Worm (Caenorhabditis elegans) whole organism, L1 larva: ENCODE results near the gene polk-1.

ENCODE experiments used
- C04F5.9 ChIP-seq: sonication (generic microtip); optimal IDR thresholded peaks from 2 replicates; lab custom pipeline; 2016; ENCODE audit warnings: missing genetic modification characterization, missing compliant biosample characterization
- C16A3.4 ChIP-seq: fragments of 150-350 bp; optimal IDR thresholded peaks from 2 replicates; lab custom pipeline; 2014; ENCODE audit warnings: missing biosample characterization, missing genetic modification characterization
- C34B4.2 ChIP-seq: sonication (generic microtip); optimal IDR thresholded peaks from 2 replicates; lab custom pipeline; 2017; ENCODE audit warnings: mild to moderate bottlenecking, missing genetic modification characterization, missing compliant biosample characterization
- Y116A8C.19 ChIP-seq: sonication (generic microtip); optimal IDR thresholded peaks from 2 replicates; lab custom pipeline; 2016; ENCODE audit warnings: missing compliant biosample characterization, missing genetic modification characterization, borderline replicate concordance
- alr-1 ChIP-seq: fragments of 200-800 bp; sonication (Bioruptor generic); optimal IDR thresholded peaks from 2 replicates; lab custom pipeline; 2018; ENCODE audit warnings: borderline replicate concordance, mild to moderate bottlenecking, missing genetic modification characterization, missing compliant biosample characterization
- ama-1 ChIP-seq: fragments of 150-350 bp; optimal IDR thresholded peaks from 2 replicates; lab custom pipeline; 2014
- blmp-1 ChIP-seq: fragments of 150-350 bp; optimal IDR thresholded peaks from 2 replicates; lab custom pipeline; 2014; ENCODE audit warnings: missing biosample characterization, missing genetic modification characterization
- ceh-63 ChIP-seq: fragments of 200-800 bp; sonication (Bioruptor generic); optimal IDR thresholded peaks from 2 replicates; lab custom pipeline; 2018; ENCODE audit warnings: mild to moderate bottlenecking, missing genetic modification characterization, missing compliant biosample characterization
- ceh-8 ChIP-seq: fragments of 200-800 bp; sonication (Bioruptor generic); optimal IDR thresholded peaks from 2 replicates; lab custom pipeline; 2018; ENCODE audit warnings: mild to moderate bottlenecking, missing genetic modification characterization, moderate library complexity, missing compliant biosample characterization
- ceh-88 ChIP-seq: fragments of 200-800 bp; sonication (Bioruptor generic); IDR thresholded peaks from 2 replicates; pipeline ENCODE4 v1.3.6; 2022; ENCODE audit warnings: missing genetic modification characterization, missing compliant biosample characterization
- ceh-90 ChIP-seq: sonication (generic microtip); optimal IDR thresholded peaks from 2 replicates; lab custom pipeline; 2016; ENCODE audit warnings: missing genetic modification characterization, missing compliant biosample characterization
- dpl-1 ChIP-seq, 3 experiments: fragments of 150-350 bp in 2 of 3; sonication (generic microtip) in 1 of 3; optimal IDR thresholded peaks; 2 replicates each; lab custom pipeline; 2014 to 2017; ENCODE audit warnings: missing biosample characterization in 3 of 3, missing genetic modification characterization in 3 of 3, missing genetic modification reagents in 3 of 3
- efl-1 ChIP-seq, 4 experiments: fragments of 150-350 bp; optimal IDR thresholded peaks in 3 of 4; peaks in 1 of 4; 1 replicate in 1 of 4; 2 replicates in 3 of 4; lab custom pipeline; 2014; ENCODE audit warnings: missing biosample characterization in 2 of 4, missing genetic modification characterization in 2 of 4, missing genetic modification reagents in 2 of 4
- egl-13 ChIP-seq: sonication (generic microtip); optimal IDR thresholded peaks from 2 replicates; lab custom pipeline; 2016; ENCODE audit warnings: missing genotype, missing genetic modification reagents, missing genetic modification characterization, missing compliant biosample characterization
- elt-3 ChIP-seq, 6 experiments: fragments of 150-350 bp in 1 of 6; sonication (generic microtip); optimal IDR thresholded peaks; 2 replicates each; lab custom pipeline; 2017 to 2018; ENCODE audit warnings: missing biosample characterization in 6 of 6, missing genetic modification characterization in 6 of 6, inconsistent platforms in 1 of 6
- fkh-4 ChIP-seq: sonication (generic microtip); optimal IDR thresholded peaks from 2 replicates; lab custom pipeline; 2016; ENCODE audit warnings: missing compliant biosample characterization, missing genetic modification characterization, borderline replicate concordance
- fos-1 ChIP-seq: fragments of 150-350 bp; optimal IDR thresholded peaks from 2 replicates; lab custom pipeline; 2014; ENCODE audit warnings: missing biosample characterization, missing genetic modification characterization
- hlh-17 ChIP-seq: fragments of 200-800 bp; sonication (Bioruptor generic); optimal IDR thresholded peaks from 2 replicates; lab custom pipeline; 2018; ENCODE audit warnings: missing genetic modification characterization, mild to moderate bottlenecking, missing compliant biosample characterization, moderate library complexity, borderline replicate concordance
- hlh-4 ChIP-seq: sonication (generic microtip); optimal IDR thresholded peaks from 2 replicates; lab custom pipeline; 2016; ENCODE audit warnings: mild to moderate bottlenecking, missing genetic modification characterization, missing compliant biosample characterization
- hpl-2 ChIP-seq: fragments of 150-350 bp; optimal IDR thresholded peaks from 2 replicates; lab custom pipeline; 2014; ENCODE audit warnings: missing biosample characterization, missing genetic modification reagents, missing genetic modification characterization
- irx-1 ChIP-seq: sonication (generic microtip); optimal IDR thresholded peaks from 2 replicates; lab custom pipeline; 2016; ENCODE audit warnings: missing genetic modification characterization, missing compliant biosample characterization
- jun-1 ChIP-seq: fragments of 150-350 bp; optimal IDR thresholded peaks from 2 replicates; lab custom pipeline; 2014; ENCODE audit warnings: missing biosample characterization, missing genetic modification reagents, missing genetic modification characterization
- lin-39 ChIP-seq: fragments of 150-350 bp; optimal IDR thresholded peaks from 2 replicates; lab custom pipeline; 2014; ENCODE audit warnings: missing biosample characterization, missing genetic modification reagents, missing genetic modification characterization
- lir-3 ChIP-seq: sonication (generic microtip); optimal IDR thresholded peaks from 2 replicates; lab custom pipeline; 2016; ENCODE audit warnings: mild to moderate bottlenecking, missing genetic modification characterization, moderate library complexity, missing compliant biosample characterization; ENCODE audit not compliant: poor library complexity
- mef-2 ChIP-seq: fragments of 150-350 bp; optimal IDR thresholded peaks from 2 replicates; lab custom pipeline; 2014; ENCODE audit warnings: missing biosample characterization, missing genetic modification characterization
- mep-1 ChIP-seq: fragments of 150-350 bp; optimal IDR thresholded peaks from 2 replicates; lab custom pipeline; 2014; ENCODE audit warnings: missing biosample characterization, missing genetic modification characterization
- nhr-11 ChIP-seq: fragments of 150-350 bp; optimal IDR thresholded peaks from 2 replicates; lab custom pipeline; 2014; ENCODE audit warnings: missing biosample characterization, missing genetic modification characterization
- nhr-12 ChIP-seq: sonication (generic microtip); optimal IDR thresholded peaks from 2 replicates; lab custom pipeline; 2017; ENCODE audit warnings: missing biosample characterization, missing genetic modification characterization
- nhr-237 ChIP-seq: fragments of 150-350 bp; optimal IDR thresholded peaks from 2 replicates; lab custom pipeline; 2014; ENCODE audit warnings: missing biosample characterization, missing genetic modification characterization
- nhr-47 ChIP-seq: sonication (generic microtip); optimal IDR thresholded peaks from 2 replicates; lab custom pipeline; 2016; ENCODE audit warnings: mild to moderate bottlenecking, missing genetic modification characterization, moderate library complexity, missing compliant biosample characterization
- nhr-76 ChIP-seq: sonication (generic microtip); optimal IDR thresholded peaks from 2 replicates; lab custom pipeline; 2017; ENCODE audit warnings: missing biosample characterization, missing genetic modification characterization
- nhr-77 ChIP-seq: fragments of 150-350 bp; optimal IDR thresholded peaks from 2 replicates; lab custom pipeline; 2014; ENCODE audit warnings: missing biosample characterization, missing genetic modification characterization
- nhr-84 ChIP-seq: sonication (generic microtip); optimal IDR thresholded peaks from 2 replicates; lab custom pipeline; 2017; ENCODE audit warnings: missing biosample characterization, missing genetic modification characterization
- pag-3 ChIP-seq: sonication (generic microtip); optimal IDR thresholded peaks from 2 replicates; lab custom pipeline; 2017; ENCODE audit warnings: missing genetic modification characterization, mild to moderate bottlenecking, missing compliant biosample characterization, antibody characterized with exemption, borderline replicate concordance; ENCODE audit not compliant: insufficient read depth
- pax-3 ChIP-seq: fragments of 200-800 bp; sonication (Bioruptor generic); optimal IDR thresholded peaks from 2 replicates; lab custom pipeline; 2018; ENCODE audit warnings: mild to moderate bottlenecking, missing genetic modification characterization, moderate library complexity, missing compliant biosample characterization
- pqm-1 ChIP-seq: sonication (generic microtip); optimal IDR thresholded peaks from 3 replicates; lab custom pipeline; 2017; ENCODE audit warnings: missing biosample characterization, missing genetic modification characterization
- rnt-1 ChIP-seq: sonication (generic microtip); optimal IDR thresholded peaks from 2 replicates; lab custom pipeline; 2016; ENCODE audit warnings: mild to moderate bottlenecking, missing genetic modification characterization, moderate library complexity, missing compliant biosample characterization
- skn-1 ChIP-seq: fragments of 150-350 bp; optimal IDR thresholded peaks from 2 replicates; lab custom pipeline; 2014; ENCODE audit warnings: missing biosample characterization, missing genetic modification characterization
- snpc-4 ChIP-seq: fragments of 150-350 bp; optimal IDR thresholded peaks from 2 replicates; lab custom pipeline; 2014; ENCODE audit warnings: missing biosample characterization, missing genetic modification characterization
- snu-23 ChIP-seq: sonication (generic microtip); optimal IDR thresholded peaks from 2 replicates; lab custom pipeline; 2016; ENCODE audit warnings: missing genetic modification characterization, missing compliant biosample characterization
- sox-4 ChIP-seq: sonication (generic microtip); optimal IDR thresholded peaks from 2 replicates; lab custom pipeline; 2016; ENCODE audit warnings: missing genetic modification characterization, missing compliant biosample characterization
- swsn-7 ChIP-seq: sonication (generic microtip); optimal IDR thresholded peaks from 2 replicates; lab custom pipeline; 2016; ENCODE audit warnings: missing genetic modification characterization, missing compliant biosample characterization
- tbx-2 ChIP-seq: sonication (generic microtip); optimal IDR thresholded peaks from 2 replicates; lab custom pipeline; 2016; ENCODE audit warnings: missing genetic modification characterization, missing compliant biosample characterization
- tlp-1 ChIP-seq: fragments of 150-350 bp; optimal IDR thresholded peaks from 2 replicates; lab custom pipeline; 2014; ENCODE audit warnings: missing biosample characterization, missing genetic modification characterization
- unc-130 ChIP-seq: fragments of 150-350 bp; optimal IDR thresholded peaks from 2 replicates; lab custom pipeline; 2017; ENCODE audit warnings: missing biosample characterization, missing genetic modification characterization, inconsistent platforms
- unc-30 ChIP-seq: sonication (generic microtip); optimal IDR thresholded peaks from 2 replicates; lab custom pipeline; 2017; ENCODE audit warnings: missing biosample characterization, missing genetic modification characterization
- unc-62 ChIP-seq: fragments of 150-350 bp; optimal IDR thresholded peaks from 2 replicates; lab custom pipeline; 2014; ENCODE audit warnings: missing biosample characterization, missing genetic modification reagents, missing genetic modification characterization
- unc-86 ChIP-seq: sonication (generic microtip); optimal IDR thresholded peaks from 2 replicates; lab custom pipeline; 2016; ENCODE audit warnings: missing genetic modification characterization, missing compliant biosample characterization
- xbp-1 ChIP-seq: sonication (generic microtip); optimal IDR thresholded peaks from 2 replicates; lab custom pipeline; 2016; ENCODE audit warnings: missing genetic modification characterization, missing compliant biosample characterization
- zag-1 ChIP-seq: fragments of 150-350 bp; optimal IDR thresholded peaks from 2 replicates; lab custom pipeline; 2014; ENCODE audit warnings: missing biosample characterization, missing genetic modification characterization
- zip-4 ChIP-seq: fragments of 200-800 bp; sonication (Bioruptor generic); optimal IDR thresholded peaks from 2 replicates; lab custom pipeline; 2018; ENCODE audit warnings: mild to moderate bottlenecking, missing genetic modification characterization, moderate library complexity, missing compliant biosample characterization
- ztf-11 ChIP-seq, 2 experiments: sonication (generic microtip); optimal IDR thresholded peaks; 2 replicates each; lab custom pipeline; 2016 to 2017; ENCODE audit warnings: missing genetic modification characterization in 2 of 2, missing biosample characterization in 1 of 2, missing compliant biosample characterization in 1 of 2
- ztf-4 ChIP-seq: fragments of 150-350 bp; optimal IDR thresholded peaks from 2 replicates; lab custom pipeline; 2014; ENCODE audit warnings: missing biosample characterization, missing genetic modification characterization

The polk-1 gene

DNA sequence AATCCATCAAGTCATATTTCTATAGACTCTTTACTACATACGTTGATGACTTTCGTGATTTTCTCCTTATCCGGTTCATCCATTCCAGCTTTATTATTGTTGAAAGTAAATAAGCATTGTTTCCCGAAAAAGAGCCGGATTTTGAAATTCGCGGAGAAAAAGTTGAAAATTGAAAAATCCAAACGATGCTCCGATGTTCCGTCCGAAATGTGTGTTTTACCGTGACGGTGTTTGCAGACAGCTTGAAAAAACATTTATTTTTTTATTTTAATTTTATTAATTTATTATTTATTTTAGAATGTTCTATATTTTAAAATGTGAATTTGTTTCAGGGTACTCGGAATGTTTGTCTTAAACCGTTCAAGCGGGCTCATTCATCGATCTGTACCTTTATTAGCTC lies 2.4 kb upstream of the polk-1 start, which contains the start of gene dnj-10:
Gene dnj-10 (plus strand): TSS at position 333 of the 400 bp plus-strand sequence.
- TF ChIP-seq dpl-1 (GFP tag; optimal IDR thresholded peaks at IDR 0.05; lab: Kevin White, UChicago) (peak; percentile 81 to 94 (median 87)), unc-86 (tag; lab: Kevin White, UChicago) (peak; percentile 54), unc-62 (GFP tag; lab: Kevin White, UChicago) (no peak), tlp-1 (tag; lab: Kevin White, UChicago) (no peak), C16A3.4 (tag; lab: Kevin White, UChicago) (peak; percentile 69), ztf-4 (tag; lab: Kevin White, UChicago) (no peak), zip-4 (GFP tag; lab: Kevin White, UChicago) (no peak), ceh-90 (peak; percentile 9), egl-13 (tag; lab: Kevin White, UChicago) (peak; percentile 21), C04F5.9 (tag; lab: Kevin White, UChicago) (no peak), irx-1 (peak; percentile 57), ama-1 (lab: Kevin White, UChicago) (no peak), blmp-1 (tag; lab: Kevin White, UChicago) (peak; percentile 67), zag-1 (tag; lab: Kevin White, UChicago) (no peak), nhr-76 (tag; lab: Kevin White, UChicago) (no peak), sox-4 (tag; lab: Kevin White, UChicago) (no peak), snu-23 (peak; percentile 76), mep-1 (peak; percentile 91), xbp-1 (tag; lab: Kevin White, UChicago) (peak; percentile 72), hlh-17 (GFP tag; lab: Kevin White, UChicago) (no peak), mef-2 (no peak), unc-30 (no peak), fos-1 (tag; lab: Kevin White, UChicago) (no peak), hlh-4 (tag; lab: Kevin White, UChicago) (no peak), C34B4.2 (tag; lab: Kevin White, UChicago) (no peak), nhr-77 (tag; lab: Kevin White, UChicago) (no peak), lin-39 (peak; percentile 50), nhr-84 (tag; lab: Kevin White, UChicago) (no peak), fkh-4 (tag; lab: Kevin White, UChicago) (no peak), lir-3 (tag; lab: Kevin White, UChicago) (no peak), ceh-88 (GFP tag; lab: Robert Waterston, UW) (peak; percentile 12; the same call in 1 of the 2 replicates), nhr-47 (tag; lab: Kevin White, UChicago) (peak; percentile 72), pqm-1 (tag; lab: Kevin White, UChicago) (no peak), pag-3 (no peak), pax-3 (tag; lab: Kevin White, UChicago) (no peak), snpc-4 (tag; lab: Kevin White, UChicago) (peak; percentile 47), swsn-7 (peak; percentile 62), skn-1 (tag; lab: Kevin White, UChicago) (peak; percentile 74), alr-1 (tag; lab: Kevin White, UChicago) (no peak), nhr-237 (tag; lab: Kevin White, UChicago) (no peak), ztf-11 (tag; optimal IDR thresholded peaks at IDR 0.05; lab: Kevin White, UChicago) (no peak), tbx-2 (tag; lab: Kevin White, UChicago) (peak; percentile 67), jun-1 (tag; lab: Kevin White, UChicago) (no peak), rnt-1 (tag; lab: Kevin White, UChicago) (peak; percentile 52), hpl-2 (GFP tag; lab: Kevin White, UChicago) (no peak), ceh-8 (no peak), elt-3 (tag; optimal IDR thresholded peaks at IDR 0.05; lab: Kevin White, UChicago) (peak in 1 of 6 experiments; percentile 31), Y116A8C.19 (tag; lab: Kevin White, UChicago) (no peak), nhr-11 (no peak), ceh-63 (GFP tag; lab: Kevin White, UChicago) (no peak), unc-130 (tag; lab: Kevin White, UChicago) (peak; percentile 55), nhr-12 (tag; lab: Kevin White, UChicago) (no peak), efl-1 (optimal IDR thresholded peaks at IDR 0.05; lab: Kevin White, UChicago) (peak; percentile 32 to 87), efl-1 (GFP tag; optimal IDR thresholded peaks at IDR 0.05 in 1 of 2; lab: Kevin White, UChicago) (peak; percentile 90 to 98)
